Worm (Caenorhabditis elegans) whole organism, L4 larva: ENCODE measurements around the gene dgn-3.

Source experiments
- D1046.2 ChIP-seq: fragments of 200-800 bp; sonication (Bioruptor generic); IDR thresholded peaks from 2 replicates; pipeline ENCODE4 v1.3.6; 2022; ENCODE audit warnings: missing genetic modification characterization, missing compliant biosample characterization
- ama-1 ChIP-seq: fragments of 150-350 bp; optimal IDR thresholded peaks from 2 replicates; lab custom pipeline; 2014; ENCODE audit warnings: inconsistent platforms, mixed read lengths
- gei-8 ChIP-seq: fragments of 200-800 bp; sonication (Bioruptor generic); optimal IDR thresholded peaks from 2 replicates; lab custom pipeline; 2018; ENCODE audit warnings: mild to moderate bottlenecking, missing genetic modification characterization, missing compliant biosample characterization
- lin-39 ChIP-seq: fragments of 150-350 bp; optimal IDR thresholded peaks from 2 replicates; lab custom pipeline; 2014; ENCODE audit warnings: missing biosample characterization, missing genetic modification reagents, missing genetic modification characterization
- lsy-2 ChIP-seq, 2 experiments: fragments of 150-350 bp in 1 of 2; sonication (generic microtip) in 1 of 2; optimal IDR thresholded peaks; 2 replicates each; lab custom pipeline; 2014 to 2017; ENCODE audit warnings: missing biosample characterization in 2 of 2, missing genetic modification characterization in 2 of 2
- mdt-29 ChIP-seq: fragments of 200-800 bp; sonication (Bioruptor generic); IDR thresholded peaks from 2 replicates; pipeline ENCODE4 v1.3.6; 2022; ENCODE audit warnings: missing genetic modification reagents, missing genetic modification characterization, missing compliant biosample characterization
- mep-1 ChIP-seq: fragments of 150-350 bp; sonication (generic microtip); optimal IDR thresholded peaks from 3 replicates; lab custom pipeline; 2014; ENCODE audit warnings: missing biosample characterization, missing genetic modification characterization
- spr-3 ChIP-seq: fragments of 200-800 bp; sonication (Bioruptor generic); optimal IDR thresholded peaks from 2 replicates; lab custom pipeline; 2018; ENCODE audit warnings: mild to moderate bottlenecking, missing genetic modification characterization, missing compliant biosample characterization
- unc-62 ChIP-seq, 3 experiments: fragments of 150-350 bp in 1 of 3; sonication (generic microtip); optimal IDR thresholded peaks in 2 of 3; peaks in 1 of 3; 1 replicate in 1 of 3; 2 replicates in 2 of 3; lab custom pipeline; 2014 to 2017; ENCODE audit warnings: missing biosample characterization in 3 of 3, missing genetic modification characterization in 3 of 3, missing genetic modification reagents in 3 of 3, missing genotype in 1 of 3

DNA sequence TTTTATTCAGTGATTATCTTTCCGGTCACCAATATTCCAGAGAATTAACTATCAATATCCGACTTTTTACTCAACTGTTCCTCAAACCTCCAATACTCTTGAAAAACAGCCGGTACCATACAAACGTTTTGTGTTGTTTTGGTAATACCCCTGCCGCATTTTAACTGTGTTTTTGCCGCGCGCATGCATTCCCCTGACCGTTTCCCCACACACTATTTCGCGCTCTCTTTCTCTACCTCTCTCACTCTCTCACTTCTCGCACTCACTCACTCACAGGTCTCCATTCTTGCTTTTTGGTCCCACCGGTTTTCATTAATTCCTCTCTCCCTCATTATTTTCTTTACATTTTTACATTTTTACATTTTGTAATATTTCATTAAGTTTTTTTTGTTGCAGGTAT, 47.1 kb upstream of the dgn-3 start, which contains the start of gene meg-4:
- TF ChIP-seq mep-1: no peak
- TF ChIP-seq lsy-2 (tag; optimal IDR thresholded peaks at IDR 0.05; lab: Kevin White, UChicago): no peak
- no peak for TF ChIP-seq gei-8 (GFP tag; lab: Kevin White, UChicago)
- TF ChIP-seq ama-1 (lab: Kevin White, UChicago): no peak
- TF ChIP-seq spr-3 (GFP tag; lab: Kevin White, UChicago): no peak
- no peak for TF ChIP-seq unc-62 (GFP tag; optimal IDR thresholded peaks at IDR 0.05 in 1 of 2; lab: Kevin White, UChicago)
- TF ChIP-seq unc-62 (tag; optimal IDR thresholded peaks at IDR 0.05; lab: Kevin White, UChicago): no peak
- TF ChIP-seq lin-39: no peak
- no peak for TF ChIP-seq mdt-29 (GFP tag; lab: Robert Waterston, UW)
- no peak for TF ChIP-seq D1046.2
